Worm (Caenorhabditis elegans) whole organism, young adult: ENCODE measurements around the gene clec-266.

Experiments used
- K12H6.12 ChIP-seq: fragments of 200-800 bp; sonication (Bioruptor generic); optimal IDR thresholded peaks from 2 replicates; lab custom pipeline; 2018; ENCODE audit warnings: mild to moderate bottlenecking, missing genetic modification characterization, missing compliant biosample characterization
- Y53F4B.3 ChIP-seq: fragments of 200-800 bp; sonication (Bioruptor generic); IDR thresholded peaks from 2 replicates; pipeline ENCODE4 v1.3.6; 2022; ENCODE audit warnings: missing genetic modification reagents, missing genetic modification characterization, missing compliant biosample characterization
- aptf-2 ChIP-seq: fragments of 200-800 bp; sonication (Bioruptor generic); conservative IDR thresholded peaks from 2 replicates; pipeline ENCODE4 v1.3.6; 2022; ENCODE audit warnings: missing genetic modification reagents, missing genetic modification characterization, missing compliant biosample characterization
- atf-7 ChIP-seq: sonication (generic microtip); optimal IDR thresholded peaks from 2 replicates; lab custom pipeline; 2017; ENCODE audit warnings: mild to moderate bottlenecking, missing genetic modification characterization, missing compliant biosample characterization
- cebp-1 ChIP-seq, 2 experiments: fragments of 200-800 bp in 1 of 2; sonication (Bioruptor generic) in 1 of 2; sonication (generic microtip) in 1 of 2; IDR thresholded peaks in 1 of 2; optimal IDR thresholded peaks in 1 of 2; 2 replicates each; pipeline versions ENCODE4 v1.3.6 to Lab custom; 2017 to 2022; ENCODE audit warnings: missing compliant biosample characterization in 2 of 2, missing genetic modification characterization in 2 of 2, mild to moderate bottlenecking in 1 of 2, missing genetic modification reagents in 1 of 2, moderate library complexity in 1 of 2
- ceh-79 ChIP-seq: sonication (generic microtip); optimal IDR thresholded peaks from 2 replicates; lab custom pipeline; 2017; ENCODE audit warnings: mild to moderate bottlenecking, missing genetic modification characterization, missing compliant biosample characterization
- ceh-91 ChIP-seq: fragments of 200-800 bp; sonication (Bioruptor generic); IDR thresholded peaks from 2 replicates; pipeline ENCODE4 v1.3.6; 2022; ENCODE audit warnings: missing genetic modification reagents, missing genetic modification characterization, missing compliant biosample characterization
- dox-1 ChIP-seq: fragments of 200-800 bp; sonication (Bioruptor generic); IDR thresholded peaks from 2 replicates; pipeline ENCODE4 v1.3.6; 2022; ENCODE audit warnings: missing genetic modification reagents, missing genetic modification characterization, missing compliant biosample characterization
- egl-18 ChIP-seq: fragments of 200-800 bp; sonication (Bioruptor generic); IDR thresholded peaks from 2 replicates; pipeline ENCODE4 v1.3.6; 2022; ENCODE audit warnings: missing genetic modification reagents, missing genetic modification characterization, missing compliant biosample characterization
- ekl-4 ChIP-seq: fragments of 200-800 bp; sonication (Bioruptor generic); IDR thresholded peaks from 2 replicates; pipeline ENCODE4 v1.3.6; 2022; ENCODE audit warnings: missing genetic modification reagents, missing genetic modification characterization, missing compliant biosample characterization
- hmg-1.2 ChIP-seq: fragments of 200-800 bp; sonication (Bioruptor generic); IDR thresholded peaks from 2 replicates; pipeline ENCODE4 v1.3.6; 2022; ENCODE audit warnings: missing genetic modification reagents, missing genetic modification characterization, missing compliant biosample characterization
- hsf-1 ChIP-seq: fragments of 200-800 bp; sonication (Bioruptor generic); IDR thresholded peaks from 2 replicates; pipeline ENCODE4 v1.3.6; 2022; ENCODE audit warnings: missing genetic modification reagents, missing genetic modification characterization, missing compliant biosample characterization
- lin-26 ChIP-seq: fragments of 200-800 bp; sonication (Bioruptor generic); IDR thresholded peaks from 2 replicates; pipeline ENCODE4 v1.3.6; 2022; ENCODE audit warnings: missing genetic modification reagents, missing genetic modification characterization, missing compliant biosample characterization
- lsy-27 ChIP-seq: sonication (generic microtip); optimal IDR thresholded peaks from 2 replicates; lab custom pipeline; 2017; ENCODE audit warnings: missing genetic modification characterization, mild to moderate bottlenecking, missing compliant biosample characterization, antibody characterized with exemption, missing genotype, borderline replicate concordance; ENCODE audit not compliant: insufficient read depth
- madf-6 ChIP-seq: fragments of 200-800 bp; sonication (Bioruptor generic); IDR thresholded peaks from 2 replicates; pipeline ENCODE4 v1.3.6; 2022; ENCODE audit warnings: missing genetic modification reagents, missing genetic modification characterization, missing compliant biosample characterization
- mcd-1 ChIP-seq: fragments of 200-800 bp; sonication (Bioruptor generic); IDR thresholded peaks from 2 replicates; pipeline ENCODE4 v1.3.6; 2022; ENCODE audit warnings: missing genetic modification reagents, missing genetic modification characterization, missing compliant biosample characterization
- mel-28 ChIP-seq: sonication (generic microtip); optimal IDR thresholded peaks from 2 replicates; lab custom pipeline; 2016; ENCODE audit warnings: borderline replicate concordance, mild to moderate bottlenecking, missing genetic modification characterization, missing compliant biosample characterization
- mes-4 ChIP-seq: sonication (generic microtip); optimal IDR thresholded peaks from 2 replicates; lab custom pipeline; 2016; ENCODE audit warnings: missing genotype, missing genetic modification characterization, missing compliant biosample characterization
- nfyb-1 ChIP-seq: fragments of 200-800 bp; sonication (Bioruptor generic); IDR thresholded peaks from 2 replicates; pipeline ENCODE4 v1.3.6; 2022; ENCODE audit warnings: missing genetic modification reagents, missing genetic modification characterization, missing compliant biosample characterization
- nhr-120 ChIP-seq: fragments of 200-800 bp; sonication (Bioruptor generic); IDR thresholded peaks from 2 replicates; pipeline ENCODE4 v1.3.6; 2022; ENCODE audit warnings: missing genetic modification characterization, missing compliant biosample characterization
- nhr-80 ChIP-seq: sonication (generic microtip); optimal IDR thresholded peaks from 2 replicates; lab custom pipeline; 2016; ENCODE audit warnings: missing genetic modification characterization, missing compliant biosample characterization
- xnd-1 ChIP-seq: sonication (generic microtip); optimal IDR thresholded peaks from 2 replicates; lab custom pipeline; 2016; ENCODE audit warnings: missing genotype, missing genetic modification reagents, missing genetic modification characterization, missing compliant biosample characterization

clec-266 gene

DNA sequence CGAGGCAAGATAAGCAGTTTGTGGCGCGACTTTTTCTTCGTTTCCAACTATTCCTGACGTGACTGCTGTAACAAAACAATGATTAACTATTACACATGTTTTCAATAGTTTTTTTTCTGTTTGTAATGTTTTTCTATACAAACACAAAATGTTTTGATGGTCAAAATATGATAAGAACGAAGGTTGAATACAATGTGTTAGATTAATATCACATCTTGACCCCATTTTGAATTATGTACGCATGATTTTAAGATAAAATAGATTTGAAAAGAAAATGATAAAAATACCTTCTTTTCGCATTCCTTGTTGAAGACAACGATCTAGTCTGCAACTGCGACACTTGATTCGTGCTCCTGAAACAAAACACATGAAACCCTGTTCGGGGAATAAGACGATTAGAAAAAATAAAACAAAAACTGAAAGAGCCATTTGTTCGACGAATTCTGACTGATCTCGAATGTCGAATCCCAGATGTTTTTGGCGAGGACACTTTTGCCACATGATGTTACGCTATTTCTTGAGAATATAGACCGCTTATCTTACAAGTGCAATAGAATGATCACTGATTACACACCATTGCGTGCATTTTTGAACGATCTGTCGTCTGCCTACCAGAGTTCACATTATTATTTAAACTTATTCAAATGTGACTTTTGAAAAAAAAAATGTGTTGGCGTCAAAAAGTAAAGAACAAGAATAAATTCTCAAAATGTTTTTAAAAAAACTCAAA is 42.6 kb upstream of the clec-266 start:
- TF ChIP-seq lin-26 (GFP tag; lab: Robert Waterston, UW) (no peak), madf-6 (GFP tag; lab: Robert Waterston, UW) (no peak), mcd-1 (GFP tag; lab: Robert Waterston, UW) (no peak), ceh-79 (tag; lab: Kevin White, UChicago) (no peak), lsy-27 (tag; lab: Kevin White, UChicago) (no peak), nhr-80 (peak; percentile 32)

ce11 chrX:6663780-6664437 is 41.2 kb upstream of the clec-266 start:
- TF ChIP-seq ceh-91 (GFP tag; lab: Robert Waterston, UW) (no peak), atf-7 (tag; lab: Kevin White, UChicago) (peak; percentile 69)

ce11 chrX:6662267-6662666 is 39.6 kb upstream of the clec-266 start:
- no peak for TF ChIP-seq mes-4 (tag; lab: Kevin White, UChicago)
- TF ChIP-seq ekl-4 (GFP tag; lab: Robert Waterston, UW) = 0 out of 2 replicates have a peak, but pooled peaks have one; percentile 30
- TF ChIP-seq nfyb-1 = peak; percentile 5; the same call in 1 of the 2 replicates
- TF ChIP-seq nhr-80 = peak; percentile 31
- TF ChIP-seq nhr-120 (GFP tag; lab: Robert Waterston, UW) = no peak
- no peak for TF ChIP-seq egl-18 (GFP tag; lab: Robert Waterston, UW)

- 0 out of 2 replicates have a peak, but pooled peaks have one; percentile 57 for TF ChIP-seq nhr-120 (GFP tag; lab: Robert Waterston, UW)
- TF ChIP-seq nhr-80 = peak; percentile 38
- TF ChIP-seq xnd-1 (tag; lab: Kevin White, UChicago) = no peak
Observed at ce11 chrX:6656770-6657169, 34.1 kb upstream of the clec-266 start.

- TF ChIP-seq hmg-1.2 (GFP tag; lab: Robert Waterston, UW) (no peak), aptf-2 (GFP tag; lab: Robert Waterston, UW) (no peak)
Observed at ce11 chrX:6656251-6656650, 33.5 kb upstream of the clec-266 start.

DNA sequence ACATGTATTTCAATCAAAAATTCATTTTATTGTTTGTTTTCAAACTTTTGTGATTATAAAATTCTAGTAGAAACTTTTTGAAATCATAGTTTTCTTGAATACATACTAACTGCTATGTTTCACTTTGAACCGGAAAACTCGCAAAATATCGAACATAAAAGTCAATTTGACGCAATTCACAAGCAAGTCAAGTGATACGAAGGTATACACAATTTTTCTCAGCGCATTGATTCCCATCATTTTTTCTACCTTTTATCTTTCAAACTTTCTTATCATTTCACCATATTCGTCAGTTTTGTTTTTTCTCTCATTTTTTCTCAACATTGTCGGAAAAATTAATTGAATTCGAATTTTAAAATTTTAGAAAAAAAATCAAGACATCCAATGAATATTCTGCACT is 32.4 kb upstream of the clec-266 start, which contains the start of gene nhr-173:
TSS of gene nhr-173 (plus strand) at position 366 of the 400 bp plus-strand sequence.
- TF ChIP-seq nhr-80 (peak; percentile 47), K12H6.12 (no peak)

ce11 chrX:6654139-6654538 is 31.4 kb upstream of the clec-266 start:
- peak; percentile 50 for TF ChIP-seq nhr-80
- no peak for TF ChIP-seq hsf-1 (GFP tag; lab: Robert Waterston, UW)
- TF ChIP-seq mes-4 (tag; lab: Kevin White, UChicago) = no peak
- TF ChIP-seq mel-28 (tag; lab: Kevin White, UChicago) = no peak

DNA sequence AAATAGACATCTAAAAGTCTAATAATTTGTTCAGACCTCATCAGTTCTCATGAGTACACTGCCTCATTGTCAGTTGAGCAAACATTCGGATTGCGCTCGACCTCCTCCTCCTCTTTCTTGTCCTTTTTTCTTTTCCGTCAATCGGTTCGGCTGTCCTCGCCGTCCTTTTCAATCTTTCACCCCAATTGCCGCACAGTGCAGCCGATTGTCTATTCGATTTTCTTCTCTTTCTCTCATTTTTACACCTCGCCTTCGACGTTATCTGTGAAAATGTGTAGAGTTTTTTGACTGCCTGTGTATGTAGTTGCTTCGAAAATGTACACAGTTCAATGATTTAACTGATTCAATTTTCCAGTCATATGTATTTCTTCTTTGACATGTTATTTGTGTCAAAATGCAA is 30.5 kb upstream of the clec-266 start:
- no peak for TF ChIP-seq cebp-1 (GFP tag; IDR thresholded peaks at IDR 0.05; lab: Robert Waterston, UW)
- peak; percentile 12 for TF ChIP-seq cebp-1 (tag; optimal IDR thresholded peaks at IDR 0.05; lab: Kevin White, UChicago)
- TF ChIP-seq nhr-80 = peak; percentile 92
- no peak for TF ChIP-seq Y53F4B.3 (GFP tag; lab: Robert Waterston, UW)
- 0 out of 2 replicates have a peak, but pooled peaks have one; percentile 63 for TF ChIP-seq dox-1 (GFP tag; lab: Robert Waterston, UW)
